Fruit fly (Drosophila melanogaster): ENCODE data around the gene CG33965.
A peak's percentile ranks its signal among the peaks of the same experiment; 100 is the strongest.

- peak; percentile 1 for TF ChIP-seq Sox15 (GFP tag; optimal IDR thresholded peaks at IDR 0.05)
- peak; percentile 72 for TF ChIP-seq topi (GFP tag; optimal IDR thresholded peaks at IDR 0.05)
- no peak for TF ChIP-seq CG15336 (GFP tag; IDR thresholded peaks at IDR 0.05)
- TF ChIP-seq Lpt (GFP tag; optimal IDR thresholded peaks at IDR 0.05): no peak
- TF ChIP-seq CG8632 (GFP tag; optimal IDR thresholded peaks at IDR 0.05): no peak
- TF ChIP-seq CG11902 (GFP tag; optimal IDR thresholded peaks at IDR 0.05): no peak
- no peak for TF ChIP-seq CG6808 (GFP tag; optimal IDR thresholded peaks at IDR 0.05)
- peak; percentile 62 for TF ChIP-seq esn (GFP tag; optimal IDR thresholded peaks at IDR 0.05)
- peak; percentile 29 for TF ChIP-seq achi (GFP tag; optimal IDR thresholded peaks at IDR 0.05)
Observed at dm6 chr3L:1264998-1265397, 32.3 kb downstream of the CG33965 start.

Measured in whole organism, prepupa.